Worm (Caenorhabditis elegans) whole organism, L1 larva: ENCODE measurements around the gene Y39A1A.16.

ENCODE experiments used
- C34B4.2 ChIP-seq: sonication (generic microtip); optimal IDR thresholded peaks from 2 replicates; lab custom pipeline; 2017; ENCODE audit warnings: mild to moderate bottlenecking, missing genetic modification characterization, missing compliant biosample characterization
- F16B12.6 ChIP-seq: fragments of 150-350 bp; optimal IDR thresholded peaks from 2 replicates; lab custom pipeline; 2014; ENCODE audit warnings: missing biosample characterization, missing genetic modification characterization
- Y116A8C.19 ChIP-seq: sonication (generic microtip); optimal IDR thresholded peaks from 2 replicates; lab custom pipeline; 2016; ENCODE audit warnings: missing compliant biosample characterization, missing genetic modification characterization, borderline replicate concordance
- aha-1 ChIP-seq: fragments of 150-350 bp; optimal IDR thresholded peaks from 2 replicates; lab custom pipeline; 2014; ENCODE audit warnings: missing biosample characterization, missing genetic modification characterization
- aly-2 ChIP-seq: fragments of 150-350 bp; optimal IDR thresholded peaks from 2 replicates; lab custom pipeline; 2014; ENCODE audit warnings: missing biosample characterization, missing genetic modification characterization
- blmp-1 ChIP-seq: fragments of 150-350 bp; optimal IDR thresholded peaks from 2 replicates; lab custom pipeline; 2014; ENCODE audit warnings: missing biosample characterization, missing genetic modification characterization
- ceh-63 ChIP-seq: fragments of 200-800 bp; sonication (Bioruptor generic); optimal IDR thresholded peaks from 2 replicates; lab custom pipeline; 2018; ENCODE audit warnings: mild to moderate bottlenecking, missing genetic modification characterization, missing compliant biosample characterization
- ceh-82 ChIP-seq, 3 experiments: fragments of 150-350 bp in 1 of 3; sonication (generic microtip) in 2 of 3; optimal IDR thresholded peaks; 2 replicates each; lab custom pipeline; 2014 to 2017; ENCODE audit warnings: missing biosample characterization in 3 of 3, missing genetic modification characterization in 3 of 3
- ceh-90 ChIP-seq: sonication (generic microtip); optimal IDR thresholded peaks from 2 replicates; lab custom pipeline; 2016; ENCODE audit warnings: missing genetic modification characterization, missing compliant biosample characterization
- dpl-1 ChIP-seq, 3 experiments: fragments of 150-350 bp in 2 of 3; sonication (generic microtip) in 1 of 3; optimal IDR thresholded peaks; 2 replicates each; lab custom pipeline; 2014 to 2017; ENCODE audit warnings: missing biosample characterization in 3 of 3, missing genetic modification characterization in 3 of 3, missing genetic modification reagents in 3 of 3
- efl-1 ChIP-seq, 4 experiments: fragments of 150-350 bp; optimal IDR thresholded peaks in 3 of 4; peaks in 1 of 4; 1 replicate in 1 of 4; 2 replicates in 3 of 4; lab custom pipeline; 2014; ENCODE audit warnings: missing biosample characterization in 2 of 4, missing genetic modification characterization in 2 of 4, missing genetic modification reagents in 2 of 4
- egl-27 ChIP-seq, 2 experiments: fragments of 150-350 bp in 1 of 2; sonication (generic microtip); optimal IDR thresholded peaks; 3 replicates each; lab custom pipeline; 2017 to 2018; ENCODE audit warnings: missing biosample characterization in 2 of 2, missing genetic modification characterization in 2 of 2, missing genetic modification reagents in 2 of 2
- elt-3 ChIP-seq, 6 experiments: fragments of 150-350 bp in 1 of 6; sonication (generic microtip); optimal IDR thresholded peaks; 2 replicates each; lab custom pipeline; 2017 to 2018; ENCODE audit warnings: missing biosample characterization in 6 of 6, missing genetic modification characterization in 6 of 6, inconsistent platforms in 1 of 6
- fkh-4 ChIP-seq: sonication (generic microtip); optimal IDR thresholded peaks from 2 replicates; lab custom pipeline; 2016; ENCODE audit warnings: missing compliant biosample characterization, missing genetic modification characterization, borderline replicate concordance
- fkh-8 ChIP-seq: sonication (generic microtip); optimal IDR thresholded peaks from 2 replicates; lab custom pipeline; 2016; ENCODE audit warnings: mild to moderate bottlenecking, missing genetic modification characterization, missing compliant biosample characterization
- hlh-17 ChIP-seq: fragments of 200-800 bp; sonication (Bioruptor generic); optimal IDR thresholded peaks from 2 replicates; lab custom pipeline; 2018; ENCODE audit warnings: missing genetic modification characterization, mild to moderate bottlenecking, missing compliant biosample characterization, moderate library complexity, borderline replicate concordance
- hpl-2 ChIP-seq: fragments of 150-350 bp; optimal IDR thresholded peaks from 2 replicates; lab custom pipeline; 2014; ENCODE audit warnings: missing biosample characterization, missing genetic modification reagents, missing genetic modification characterization
- mab-9 ChIP-seq: fragments of 200-800 bp; sonication (Bioruptor generic); IDR thresholded peaks from 2 replicates; pipeline ENCODE4 v1.3.6; 2022; ENCODE audit warnings: missing genetic modification reagents, missing genetic modification characterization, missing compliant biosample characterization
- mep-1 ChIP-seq: fragments of 150-350 bp; optimal IDR thresholded peaks from 2 replicates; lab custom pipeline; 2014; ENCODE audit warnings: missing biosample characterization, missing genetic modification characterization
- nhr-12 ChIP-seq: sonication (generic microtip); optimal IDR thresholded peaks from 2 replicates; lab custom pipeline; 2017; ENCODE audit warnings: missing biosample characterization, missing genetic modification characterization
- nhr-20 ChIP-seq: sonication (generic microtip); optimal IDR thresholded peaks from 2 replicates; lab custom pipeline; 2016; ENCODE audit warnings: mild to moderate bottlenecking, missing genetic modification characterization, missing compliant biosample characterization
- nhr-28 ChIP-seq: fragments of 150-350 bp; optimal IDR thresholded peaks from 2 replicates; lab custom pipeline; 2014; ENCODE audit warnings: missing biosample characterization, missing genetic modification characterization
- nhr-71 ChIP-seq: sonication (generic microtip); optimal IDR thresholded peaks from 2 replicates; lab custom pipeline; 2016; ENCODE audit warnings: mild to moderate bottlenecking, missing genetic modification characterization, moderate library complexity, missing compliant biosample characterization
- nhr-84 ChIP-seq: sonication (generic microtip); optimal IDR thresholded peaks from 2 replicates; lab custom pipeline; 2017; ENCODE audit warnings: missing biosample characterization, missing genetic modification characterization
- nhr-90 ChIP-seq: sonication (generic microtip); optimal IDR thresholded peaks from 2 replicates; lab custom pipeline; 2016; ENCODE audit warnings: mild to moderate bottlenecking, missing genetic modification characterization, missing compliant biosample characterization; ENCODE audit not compliant: poor library complexity
- pqm-1 ChIP-seq: sonication (generic microtip); optimal IDR thresholded peaks from 3 replicates; lab custom pipeline; 2017; ENCODE audit warnings: missing biosample characterization, missing genetic modification characterization
- rnt-1 ChIP-seq: sonication (generic microtip); optimal IDR thresholded peaks from 2 replicates; lab custom pipeline; 2016; ENCODE audit warnings: mild to moderate bottlenecking, missing genetic modification characterization, moderate library complexity, missing compliant biosample characterization
- snu-23 ChIP-seq: sonication (generic microtip); optimal IDR thresholded peaks from 2 replicates; lab custom pipeline; 2016; ENCODE audit warnings: missing genetic modification characterization, missing compliant biosample characterization
- sox-4 ChIP-seq: sonication (generic microtip); optimal IDR thresholded peaks from 2 replicates; lab custom pipeline; 2016; ENCODE audit warnings: missing genetic modification characterization, missing compliant biosample characterization
- sptf-1 ChIP-seq: fragments of 150-350 bp; optimal IDR thresholded peaks from 2 replicates; lab custom pipeline; 2014; ENCODE audit warnings: missing biosample characterization, missing genetic modification characterization
- unc-30 ChIP-seq: sonication (generic microtip); optimal IDR thresholded peaks from 2 replicates; lab custom pipeline; 2017; ENCODE audit warnings: missing biosample characterization, missing genetic modification characterization
- unc-98 ChIP-seq: fragments of 200-800 bp; sonication (Bioruptor generic); IDR thresholded peaks from 2 replicates; pipeline ENCODE4 v1.3.6; 2022; ENCODE audit warnings: missing genetic modification characterization, missing compliant biosample characterization
- ztf-4 ChIP-seq: fragments of 150-350 bp; optimal IDR thresholded peaks from 2 replicates; lab custom pipeline; 2014; ENCODE audit warnings: missing biosample characterization, missing genetic modification characterization

Gene Y39A1A.16

ce11 chrIII:10653479-10653878 lies 25.6 kb upstream of the Y39A1A.16 start:
- peak; percentile 2 for TF ChIP-seq mep-1 (tag; lab: Kevin White, UChicago)
- no peak for TF ChIP-seq dpl-1 (GFP tag; optimal IDR thresholded peaks at IDR 0.05; lab: Kevin White, UChicago)
- no peak for TF ChIP-seq nhr-28 (tag; lab: Kevin White, UChicago)
- peak; percentile 99 for TF ChIP-seq blmp-1 (tag; lab: Kevin White, UChicago)

ce11 chrIII:10654718-10655117 lies 24.4 kb upstream of the Y39A1A.16 start, which contains the start of gene cnt-2:
TSS of gene cnt-2 (plus strand) at chrIII:10655018.
- no peak for TF ChIP-seq nhr-84
- TF ChIP-seq pqm-1 = no peak
- no peak for TF ChIP-seq ceh-90 (tag; lab: Kevin White, UChicago)
- peak; percentile 30 for TF ChIP-seq blmp-1 (tag; lab: Kevin White, UChicago)

DNA sequence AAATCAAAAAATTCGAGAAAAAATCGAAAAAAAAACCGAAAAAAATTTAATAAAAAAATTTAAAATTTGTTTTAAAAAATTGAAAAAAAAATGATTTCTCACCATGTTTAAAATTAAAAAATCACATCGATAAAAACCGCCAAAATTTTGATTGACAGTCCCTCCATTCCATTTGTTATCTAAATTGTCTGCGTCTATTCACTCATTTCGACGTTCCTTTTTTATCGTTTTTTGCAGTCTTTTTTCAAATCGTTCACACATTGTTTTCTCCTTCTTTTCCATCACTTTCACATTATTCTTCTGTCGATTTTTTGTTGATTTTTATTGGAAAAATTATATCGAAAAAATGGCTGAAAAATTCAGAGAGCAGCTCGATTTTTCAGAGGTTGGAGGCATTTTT lies 23.0 kb upstream of the Y39A1A.16 start:
- no peak for TF ChIP-seq F16B12.6 (tag; lab: Kevin White, UChicago)
- TF ChIP-seq ceh-82 (tag; optimal IDR thresholded peaks at IDR 0.05; lab: Kevin White, UChicago) = no peak
- TF ChIP-seq egl-27 (tag; optimal IDR thresholded peaks at IDR 0.05; lab: Kevin White, UChicago) = no peak
- no peak for TF ChIP-seq hlh-17
- no peak for TF ChIP-seq fkh-4 (tag; lab: Kevin White, UChicago)
- no peak for TF ChIP-seq snu-23
- TF ChIP-seq elt-3 (tag; optimal IDR thresholded peaks at IDR 0.05; lab: Kevin White, UChicago) = no peak
- no peak for TF ChIP-seq sox-4 (tag; lab: Kevin White, UChicago)
- TF ChIP-seq nhr-20 (tag; lab: Kevin White, UChicago) = no peak
- no peak for TF ChIP-seq fkh-8 (tag; lab: Kevin White, UChicago)
- no peak for TF ChIP-seq blmp-1 (tag; lab: Kevin White, UChicago)
- no peak for TF ChIP-seq ceh-63 (GFP tag; lab: Kevin White, UChicago)
- TF ChIP-seq rnt-1 (tag; lab: Kevin White, UChicago) = no peak
- no peak for TF ChIP-seq aha-1 (tag; lab: Kevin White, UChicago)
- TF ChIP-seq Y116A8C.19 (tag; lab: Kevin White, UChicago) = no peak
- no peak for TF ChIP-seq ceh-90 (tag; lab: Kevin White, UChicago)
- TF ChIP-seq pqm-1 = no peak
- TF ChIP-seq, all 84 proteins: peak for 0

DNA sequence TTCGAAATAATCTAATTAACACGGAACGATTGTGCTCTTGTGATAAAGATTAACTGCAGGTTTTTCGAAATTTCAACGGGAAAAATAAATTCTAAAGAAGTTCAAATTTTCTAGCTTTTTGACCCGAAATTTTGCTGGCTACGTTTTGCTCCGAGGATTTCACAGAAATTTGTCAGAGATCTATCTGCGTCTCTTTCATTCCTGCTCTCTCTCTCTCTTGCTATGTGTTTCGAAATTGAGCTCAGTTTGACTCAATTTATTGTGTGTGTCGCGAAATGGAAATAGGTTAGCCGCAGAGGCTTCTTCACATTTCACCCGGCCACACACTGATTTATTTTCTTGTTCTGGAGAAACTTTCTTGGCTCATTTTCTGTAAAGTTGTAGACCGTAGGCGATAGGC lies 21.4 kb upstream of the Y39A1A.16 start:
- no peak for TF ChIP-seq unc-30 (tag; lab: Kevin White, UChicago)
- TF ChIP-seq nhr-90 (tag; lab: Kevin White, UChicago) = no peak
- no peak for TF ChIP-seq Y116A8C.19 (tag; lab: Kevin White, UChicago)
- TF ChIP-seq efl-1 (optimal IDR thresholded peaks at IDR 0.05; lab: Kevin White, UChicago) = no peak
- peak in 1 of 2 experiments; percentile 22 for TF ChIP-seq efl-1 (GFP tag; optimal IDR thresholded peaks at IDR 0.05 in 1 of 2; lab: Kevin White, UChicago)
- TF ChIP-seq sptf-1 (tag; lab: Kevin White, UChicago) = no peak

ce11 chrIII:10658394-10658793 lies 20.7 kb upstream of the Y39A1A.16 start:
- TF ChIP-seq nhr-12 (tag; lab: Kevin White, UChicago) (no peak), nhr-71 (no peak), snu-23 (no peak), hpl-2 (GFP tag; lab: Kevin White, UChicago) (no peak), C34B4.2 (tag; lab: Kevin White, UChicago) (no peak), unc-98 (no peak), unc-30 (tag; lab: Kevin White, UChicago) (no peak), nhr-20 (tag; lab: Kevin White, UChicago) (no peak), ztf-4 (tag; lab: Kevin White, UChicago) (no peak), aly-2 (tag; lab: Kevin White, UChicago) (no peak), mab-9 (GFP tag; lab: Robert Waterston, UW) (no peak)
